Fruit fly (Drosophila melanogaster) whole organism, wandering third instar larva: Measurements from ENCODE around the gene CG4297.
A peak's percentile ranks its signal among the peaks of the same experiment; 100 is the strongest.

ENCODE experiments used
- Abd-B ChIP-seq: fragments of >200 bp; optimal IDR thresholded peaks from 2 replicates; lab custom pipeline; 2017; ENCODE audit warnings: missing biosample characterization, missing genetic modification characterization
- Hnf4 ChIP-seq: fragments of 200-800 bp; sonication (Bioruptor generic); optimal IDR thresholded peaks from 2 replicates; lab custom pipeline; 2016; ENCODE audit warnings: missing biosample characterization, mild to moderate bottlenecking, missing genetic modification characterization
- Hr78 ChIP-seq: fragments of >200 bp; optimal IDR thresholded peaks from 2 replicates; lab custom pipeline; 2017; ENCODE audit warnings: missing biosample characterization, missing genetic modification characterization
- br ChIP-seq: fragments of 200-800 bp; sonication (Bioruptor generic); optimal IDR thresholded peaks from 2 replicates; lab custom pipeline; 2016; ENCODE audit warnings: missing biosample characterization, missing genetic modification characterization
- foxo ChIP-seq, 2 experiments: fragments of 200-800 bp; sonication (Bioruptor generic); optimal IDR thresholded peaks; 2 replicates in 1 of 2; 3 replicates in 1 of 2; lab custom pipeline; 2016 to 2017; ENCODE audit warnings: missing biosample characterization in 2 of 2, missing genetic modification characterization in 2 of 2
- jim ChIP-seq: fragments of 175-275, 200-325 bp; sonication (Bioruptor generic); optimal IDR thresholded peaks from 2 replicates; lab custom pipeline; 2016; ENCODE audit warnings: missing biosample characterization, mild to moderate bottlenecking, missing genetic modification characterization
- usp ChIP-seq: fragments of >200 bp; optimal IDR thresholded peaks from 2 replicates; lab custom pipeline; 2017; ENCODE audit warnings: missing biosample characterization, missing genetic modification characterization

DNA sequence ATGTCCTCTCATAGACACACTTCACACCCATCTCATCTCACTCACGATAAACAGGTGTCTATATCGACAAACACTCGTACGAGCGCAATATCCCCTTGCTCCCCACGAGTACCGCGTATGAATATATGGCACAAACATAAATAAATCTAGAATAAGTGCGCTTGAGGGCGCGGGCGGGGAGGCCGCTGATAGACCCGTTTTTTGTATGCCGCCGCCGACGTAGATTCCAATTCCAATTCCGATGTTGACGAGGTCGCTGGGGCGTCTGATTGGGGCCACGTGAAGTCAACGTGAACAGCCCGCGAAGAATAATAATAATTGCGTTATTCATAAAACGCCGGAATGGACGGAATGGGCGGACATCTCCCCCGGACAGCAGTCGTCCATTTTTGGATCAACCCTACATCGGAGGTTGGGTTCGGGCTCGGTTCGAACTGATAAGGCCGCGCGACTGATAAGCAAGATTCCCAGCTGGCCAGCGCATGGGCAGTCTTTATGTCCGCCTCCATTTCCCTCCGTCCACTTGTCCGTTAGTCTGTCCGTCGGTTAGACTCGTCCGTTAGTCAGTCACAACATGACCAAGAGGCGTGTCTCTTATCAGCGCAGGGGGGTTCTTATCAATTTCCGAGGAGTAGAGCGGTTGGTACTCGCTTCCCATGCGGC, 12.4 kb upstream of the CG4297 start:
- TF ChIP-seq Hr78: no peak
- TF ChIP-seq foxo (GFP tag; optimal IDR thresholded peaks at IDR 0.05; lab: Kevin White, UChicago): peak in 1 of 2 experiments; percentile 11
- no peak for TF ChIP-seq Abd-B
- no peak for TF ChIP-seq Hnf4 (GFP tag; lab: Kevin White, UChicago)
- no peak for TF ChIP-seq usp (GFP tag; lab: Kevin White, UChicago)
- peak; percentile 58 for TF ChIP-seq br (GFP tag; lab: Kevin White, UChicago)
- no peak for TF ChIP-seq jim
